Worm (Caenorhabditis elegans) whole organism, late embryonic: Measurements from ENCODE around the gene srv-9.

Experiments
- ahr-1 ChIP-seq: sonication (generic microtip); optimal IDR thresholded peaks from 2 replicates; lab custom pipeline; 2016; ENCODE audit warnings: missing genetic modification characterization, missing compliant biosample characterization
- ceh-18 ChIP-seq: sonication (generic microtip); optimal IDR thresholded peaks from 2 replicates; lab custom pipeline; 2016; ENCODE audit warnings: missing genetic modification characterization, missing compliant biosample characterization
- ceh-48 ChIP-seq: sonication (generic microtip); optimal IDR thresholded peaks from 2 replicates; lab custom pipeline; 2016; ENCODE audit warnings: missing genetic modification characterization, inconsistent platforms, missing compliant biosample characterization
- che-1 ChIP-seq: sonication (generic microtip); optimal IDR thresholded peaks from 2 replicates; lab custom pipeline; 2016; ENCODE audit warnings: mild to moderate bottlenecking, missing genetic modification characterization, missing compliant biosample characterization
- elt-2 ChIP-seq: sonication (generic microtip); optimal IDR thresholded peaks from 2 replicates; lab custom pipeline; 2016; ENCODE audit warnings: missing genetic modification reagents, missing genetic modification characterization, missing compliant biosample characterization
- elt-4 ChIP-seq: sonication (generic microtip); optimal IDR thresholded peaks from 2 replicates; lab custom pipeline; 2016; ENCODE audit warnings: missing genetic modification characterization, missing compliant biosample characterization
- hlh-13 ChIP-seq: fragments of 200-800 bp; sonication (Bioruptor generic); optimal IDR thresholded peaks from 2 replicates; lab custom pipeline; 2018; ENCODE audit warnings: mild to moderate bottlenecking, missing genetic modification characterization, missing compliant biosample characterization
- pha-2 ChIP-seq: sonication (generic microtip); optimal IDR thresholded peaks from 2 replicates; lab custom pipeline; 2017; ENCODE audit warnings: mild to moderate bottlenecking, missing genetic modification characterization, missing compliant biosample characterization
- pha-4 ChIP-seq: fragments of 150-350 bp; optimal IDR thresholded peaks from 2 replicates; lab custom pipeline; 2018; ENCODE audit warnings: missing biosample characterization, missing genetic modification reagents, missing genetic modification characterization
- pqm-1 ChIP-seq: sonication (generic microtip); optimal IDR thresholded peaks from 2 replicates; lab custom pipeline; 2016; ENCODE audit warnings: missing genetic modification characterization, missing compliant biosample characterization
- syd-9 ChIP-seq: sonication (generic microtip); optimal IDR thresholded peaks from 2 replicates; lab custom pipeline; 2016; ENCODE audit warnings: mild to moderate bottlenecking, missing genetic modification characterization, moderate library complexity, missing compliant biosample characterization
- tbx-2 ChIP-seq: sonication (generic microtip); optimal IDR thresholded peaks from 2 replicates; lab custom pipeline; 2016; ENCODE audit warnings: missing genetic modification characterization, missing compliant biosample characterization

DNA sequence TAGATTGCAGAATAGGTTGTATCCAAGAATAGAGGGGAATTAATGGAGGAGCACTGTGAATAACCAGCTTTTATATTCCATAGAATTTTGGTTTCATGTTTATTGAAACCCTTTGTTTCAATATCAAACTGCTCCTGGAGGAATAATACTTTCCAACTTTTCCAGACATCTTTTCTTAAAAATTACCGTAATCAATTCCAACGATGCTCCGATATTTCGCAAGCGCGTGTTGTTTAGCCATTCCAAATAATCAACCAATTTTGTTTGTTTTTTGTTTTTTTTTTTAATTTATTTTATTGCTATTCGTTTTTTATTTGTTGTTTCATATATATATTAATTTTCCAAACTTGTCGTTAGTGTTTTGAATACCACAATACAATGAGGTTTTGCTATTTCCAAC, 16.9 kb downstream of the srv-9 start, which contains the start of gene cutl-1:
- TF ChIP-seq pha-2 (tag; lab: Kevin White, UChicago) = no peak
- no peak for TF ChIP-seq pha-4 (tag; lab: Kevin White, UChicago)
- TF ChIP-seq syd-9 (tag; lab: Kevin White, UChicago) = no peak
- TF ChIP-seq ahr-1 = no peak
- no peak for TF ChIP-seq hlh-13 (GFP tag; lab: Kevin White, UChicago)
- TF ChIP-seq elt-2 (tag; lab: Kevin White, UChicago) = no peak
- TF ChIP-seq che-1 (tag; lab: Kevin White, UChicago) = no peak
- no peak for TF ChIP-seq tbx-2 (tag; lab: Kevin White, UChicago)
- no peak for TF ChIP-seq ceh-18
- TF ChIP-seq ceh-48 (tag; lab: Kevin White, UChicago) = no peak
- TF ChIP-seq pqm-1 (tag; lab: Kevin White, UChicago) = no peak
- no peak for TF ChIP-seq elt-4 (tag; lab: Kevin White, UChicago)
